Fruit fly (Drosophila melanogaster) whole organism, embryonic: ENCODE measurements around the gene Dpm3.

ENCODE experiments used
- Aef1 ChIP-seq: fragments of 200-800 bp; sonication (Bioruptor generic); IDR thresholded peaks from 3 replicates; pipeline ENCODE4 v1.3.6; 2022; ENCODE audit warnings: missing biosample characterization, missing genetic modification characterization
- CG12219 ChIP-seq: fragments of 200-800 bp; sonication (Bioruptor generic); optimal IDR thresholded peaks from 3 replicates; lab custom pipeline; 2018; ENCODE audit warnings: missing biosample characterization, mild to moderate bottlenecking, missing genetic modification characterization
- CG12391 ChIP-seq: fragments of 200-800 bp; sonication (Bioruptor generic); optimal IDR thresholded peaks from 3 replicates; lab custom pipeline; 2018; ENCODE audit warnings: missing biosample characterization, mild to moderate bottlenecking, missing genetic modification characterization, moderate library complexity
- CG13775 ChIP-seq: fragments of 200-800 bp; sonication (Bioruptor generic); optimal IDR thresholded peaks from 3 replicates; lab custom pipeline; 2017; ENCODE audit warnings: missing biosample characterization, mild to moderate bottlenecking, missing genetic modification characterization
- CG14667 ChIP-seq: fragments of 200-800 bp; sonication (Bioruptor generic); IDR thresholded peaks from 2 replicates; pipeline ENCODE4 v1.3.6; 2022; ENCODE audit warnings: missing biosample characterization, missing genetic modification characterization
- CG15269 ChIP-seq: fragments of 200-800 bp; sonication (Bioruptor generic); optimal IDR thresholded peaks from 2 replicates; lab custom pipeline; 2018; ENCODE audit warnings: missing biosample characterization, mild to moderate bottlenecking, missing genetic modification characterization, moderate library complexity
- CG17186 ChIP-seq: fragments of 200-800 bp; sonication (Bioruptor generic); optimal IDR thresholded peaks from 3 replicates; lab custom pipeline; 2017; ENCODE audit warnings: missing biosample characterization, missing genetic modification reagents, missing genetic modification characterization
- CG17328 ChIP-seq: fragments of 200-800 bp; sonication (Bioruptor generic); IDR thresholded peaks from 2 replicates; pipeline ENCODE4 v1.3.6; 2022; ENCODE audit warnings: missing biosample characterization, missing genetic modification characterization
- CG17359 ChIP-seq: fragments of 200-800 bp; sonication (Bioruptor generic); optimal IDR thresholded peaks from 3 replicates; lab custom pipeline; 2018; ENCODE audit warnings: missing biosample characterization, mild to moderate bottlenecking, missing genetic modification characterization, moderate library complexity
- CG17802 ChIP-seq: fragments of 200-800 bp; sonication (Bioruptor generic); optimal IDR thresholded peaks from 2 replicates; lab custom pipeline; 2018; ENCODE audit warnings: missing biosample characterization, mild to moderate bottlenecking, missing genetic modification characterization, moderate library complexity
- CG2129 ChIP-seq: fragments of 200-800 bp; sonication (Bioruptor generic); IDR thresholded peaks from 2 replicates; pipeline ENCODE4 v1.3.6; 2022; ENCODE audit warnings: missing biosample characterization, missing genetic modification characterization; ENCODE audit not compliant: partially characterized antibody
- CG31388 ChIP-seq: fragments of 200-800 bp; sonication (Bioruptor generic); optimal IDR thresholded peaks from 2 replicates; lab custom pipeline; 2016; ENCODE audit warnings: missing biosample characterization, missing genetic modification characterization
- CG32767 ChIP-seq: fragments of 200-800 bp; sonication (Bioruptor generic); IDR thresholded peaks from 2 replicates; pipeline ENCODE4 v1.3.6; 2022; ENCODE audit warnings: missing biosample characterization, missing genetic modification characterization
- CG3281 ChIP-seq: fragments of 200-800 bp; sonication (Bioruptor generic); optimal IDR thresholded peaks from 3 replicates; lab custom pipeline; 2017; ENCODE audit warnings: missing biosample characterization, mild to moderate bottlenecking, missing genetic modification characterization
- CG4404 ChIP-seq: fragments of 200-800 bp; sonication (Bioruptor generic); IDR thresholded peaks from 2 replicates; pipeline ENCODE4 v1.3.6; 2022; ENCODE audit warnings: missing biosample characterization, missing genetic modification characterization
- CG4617 ChIP-seq: fragments of 200-800 bp; sonication (Bioruptor generic); optimal IDR thresholded peaks from 3 replicates; lab custom pipeline; 2016; ENCODE audit warnings: missing biosample characterization, missing genetic modification characterization, borderline replicate concordance
- CG6765 ChIP-seq: fragments of 200-800 bp; sonication (Bioruptor generic); optimal IDR thresholded peaks from 3 replicates; lab custom pipeline; 2017; ENCODE audit warnings: missing biosample characterization, mild to moderate bottlenecking, missing genetic modification characterization
- CG7928 ChIP-seq: fragments of 200-800 bp; sonication (Bioruptor generic); optimal IDR thresholded peaks from 2 replicates; lab custom pipeline; 2017; ENCODE audit warnings: missing biosample characterization, mild to moderate bottlenecking, missing genetic modification characterization
- CG9932 ChIP-seq: fragments of 200-800 bp; sonication (Bioruptor generic); IDR thresholded peaks from 2 replicates; pipeline ENCODE4 v1.3.6; 2022; ENCODE audit warnings: missing biosample characterization, missing genetic modification characterization
- Dll ChIP-seq: fragments of 200-800 bp; sonication (Bioruptor generic); IDR thresholded peaks from 4 replicates; pipeline ENCODE4 v1.3.6; 2022; ENCODE audit warnings: missing biosample characterization, missing genetic modification characterization; ENCODE audit not compliant: partially characterized antibody
- Dref ChIP-seq: fragments of 200-800 bp; sonication (Bioruptor generic); IDR thresholded peaks from 2 replicates; pipeline ENCODE4 v1.3.6; 2022; ENCODE audit warnings: missing biosample characterization, missing genetic modification characterization
- Fer1 ChIP-seq: fragments of 200-800 bp; sonication (Bioruptor generic); optimal IDR thresholded peaks from 2 replicates; lab custom pipeline; 2017; ENCODE audit warnings: missing biosample characterization, mild to moderate bottlenecking, missing genetic modification characterization
- GATAe ChIP-seq: fragments of 200-800 bp; sonication (Bioruptor generic); conservative IDR thresholded peaks from 2 replicates; pipeline ENCODE4 v1.3.6; 2022; ENCODE audit warnings: missing biosample characterization, missing genetic modification characterization
- Lhr ChIP-seq: fragments of 200-800 bp; sonication (Bioruptor generic); optimal IDR thresholded peaks from 3 replicates; lab custom pipeline; 2017; ENCODE audit warnings: mild to moderate bottlenecking, missing biosample characterization, missing genetic modification reagents, missing genetic modification characterization
- Med ChIP-seq: fragments of 200-800 bp; sonication (Bioruptor generic); peaks from one replicate; lab custom pipeline; 2016; ENCODE audit warnings: missing biosample characterization, missing genetic modification characterization, mild to moderate bottlenecking, inconsistent platforms, moderate library complexity
- Mes4 ChIP-seq: fragments of 200-800 bp; sonication (Bioruptor generic); optimal IDR thresholded peaks from 2 replicates; lab custom pipeline; 2016; ENCODE audit warnings: missing biosample characterization, missing genetic modification characterization
- Xbp1 ChIP-seq: fragments of 200-800 bp; sonication (Bioruptor generic); optimal IDR thresholded peaks from 3 replicates; lab custom pipeline; 2016; ENCODE audit warnings: missing biosample characterization, mild to moderate bottlenecking, missing genetic modification characterization
- cad ChIP-seq: fragments of >200 bp; optimal IDR thresholded peaks from 2 replicates; lab custom pipeline; 2017; ENCODE audit warnings: missing biosample characterization, missing genetic modification characterization
- ci ChIP-seq: fragments of 200-800 bp; sonication (Bioruptor generic); IDR thresholded peaks from 3 replicates; pipeline ENCODE4 v1.3.6; 2022; ENCODE audit warnings: missing biosample characterization, missing genetic modification characterization
- esg ChIP-seq: fragments of 200-800 bp; sonication (Bioruptor generic); conservative IDR thresholded peaks from 2 replicates; pipeline ENCODE4 v1.3.6; 2022; ENCODE audit warnings: missing biosample characterization, missing genetic modification characterization
- fd3F ChIP-seq: fragments of 200-800 bp; sonication (Bioruptor generic); optimal IDR thresholded peaks from 2 replicates; lab custom pipeline; 2018; ENCODE audit warnings: missing biosample characterization, mild to moderate bottlenecking, missing genetic modification characterization, moderate library complexity
- gcm2 ChIP-seq: fragments of 200-800 bp; sonication (Bioruptor generic); optimal IDR thresholded peaks from 2 replicates; lab custom pipeline; 2016; ENCODE audit warnings: missing biosample characterization, missing genetic modification characterization
- gro ChIP-seq: fragments of 200-800 bp; sonication (Bioruptor generic); optimal IDR thresholded peaks from 2 replicates; lab custom pipeline; 2016; ENCODE audit warnings: missing biosample characterization, missing genetic modification characterization
- hkb ChIP-seq, 2 experiments: fragments of 200-800 bp in 1 of 2; fragments of >200 bp in 1 of 2; sonication (Bioruptor generic) in 1 of 2; IDR thresholded peaks in 1 of 2; optimal IDR thresholded peaks in 1 of 2; 2 replicates each; pipeline versions ENCODE4 v1.3.6 to Lab custom; 2017 to 2022; ENCODE audit warnings: missing biosample characterization in 1 of 2, missing genetic modification characterization in 1 of 2
- hth ChIP-seq: fragments of >200 bp; optimal IDR thresholded peaks from 2 replicates; lab custom pipeline; 2017; ENCODE audit warnings: inconsistent platforms
- jumu ChIP-seq: fragments of 200-800 bp; sonication (Bioruptor generic); optimal IDR thresholded peaks from 3 replicates; lab custom pipeline; 2016; ENCODE audit warnings: missing biosample characterization, missing genetic modification characterization
- lilli ChIP-seq: fragments of 200-800 bp; sonication (Bioruptor generic); optimal IDR thresholded peaks from 3 replicates; lab custom pipeline; 2016; ENCODE audit warnings: missing biosample characterization, missing genetic modification characterization
- luna ChIP-seq: fragments of 200-800 bp; sonication (Bioruptor generic); optimal IDR thresholded peaks from 2 replicates; lab custom pipeline; 2016; ENCODE audit warnings: missing biosample characterization, missing genetic modification characterization
- nau ChIP-seq: fragments of 200-800 bp; sonication (Bioruptor generic); optimal IDR thresholded peaks from 3 replicates; lab custom pipeline; 2017; ENCODE audit warnings: missing biosample characterization, mild to moderate bottlenecking, missing genetic modification characterization, missing genetic modification reagents
- oc ChIP-seq: fragments of 200-800 bp; sonication (Bioruptor generic); optimal IDR thresholded peaks from 2 replicates; lab custom pipeline; 2018; ENCODE audit warnings: missing biosample characterization, mild to moderate bottlenecking, missing genetic modification characterization, moderate library complexity
- odd ChIP-seq: fragments of 200-800 bp; sonication (Bioruptor generic); optimal IDR thresholded peaks from 2 replicates; lab custom pipeline; 2017; ENCODE audit warnings: missing biosample characterization, mild to moderate bottlenecking, missing genetic modification characterization
- p53 ChIP-seq: fragments of 200-800 bp; sonication (Bioruptor generic); optimal IDR thresholded peaks from 2 replicates; lab custom pipeline; 2016; ENCODE audit warnings: missing biosample characterization, missing genetic modification characterization
- pan ChIP-seq, 4 experiments: fragments of >200 bp in 3 of 4; fragments of 200-800 bp in 1 of 4; sonication (Bioruptor generic) in 1 of 4; optimal IDR thresholded peaks in 3 of 4; IDR thresholded peaks in 1 of 4; 2 replicates each; pipeline versions ENCODE4 v1.3.6 to Lab custom; 2017 to 2022; ENCODE audit warnings: missing biosample characterization in 2 of 4, missing genetic modification characterization in 2 of 4, mixed read lengths in 1 of 4
- peb ChIP-seq: fragments of 200-800 bp; sonication (Bioruptor generic); IDR thresholded peaks from 2 replicates; pipeline ENCODE4 v1.3.6; 2022; ENCODE audit warnings: missing biosample characterization, missing genetic modification characterization
- pfk ChIP-seq: fragments of 200-800 bp; sonication (Bioruptor generic); optimal IDR thresholded peaks from 2 replicates; lab custom pipeline; 2018; ENCODE audit warnings: missing biosample characterization, mild to moderate bottlenecking, missing genetic modification characterization, moderate library complexity
- pita ChIP-seq: fragments of 200-800 bp; sonication (Bioruptor generic); optimal IDR thresholded peaks from 2 replicates; lab custom pipeline; 2017; ENCODE audit warnings: missing biosample characterization, mild to moderate bottlenecking, missing genetic modification characterization
- sens ChIP-seq: fragments of 200-800 bp; sonication (Bioruptor generic); peaks from one replicate; lab custom pipeline; 2016; ENCODE audit warnings: missing biosample characterization, missing genetic modification characterization
- tll ChIP-seq, 2 experiments: fragments of 200-800 bp in 1 of 2; fragments of >200 bp in 1 of 2; sonication (Bioruptor generic) in 1 of 2; optimal IDR thresholded peaks; 2 replicates each; lab custom pipeline; 2017 to 2019; ENCODE audit warnings: missing biosample characterization in 2 of 2, missing genetic modification characterization in 2 of 2, mild to moderate bottlenecking in 1 of 2, moderate library complexity in 1 of 2
- vnd ChIP-seq: fragments of 200-800 bp; sonication (Bioruptor generic); IDR thresholded peaks from 3 replicates; pipeline ENCODE4 v1.3.6; 2022; ENCODE audit warnings: missing biosample characterization, missing genetic modification characterization; ENCODE audit not compliant: partially characterized antibody
- zfh1 ChIP-seq: fragments of 200-800 bp; sonication (Bioruptor generic); IDR thresholded peaks from 3 replicates; pipeline ENCODE4 v1.3.6; 2022; ENCODE audit warnings: missing biosample characterization, missing genetic modification characterization

Gene Dpm3

DNA sequence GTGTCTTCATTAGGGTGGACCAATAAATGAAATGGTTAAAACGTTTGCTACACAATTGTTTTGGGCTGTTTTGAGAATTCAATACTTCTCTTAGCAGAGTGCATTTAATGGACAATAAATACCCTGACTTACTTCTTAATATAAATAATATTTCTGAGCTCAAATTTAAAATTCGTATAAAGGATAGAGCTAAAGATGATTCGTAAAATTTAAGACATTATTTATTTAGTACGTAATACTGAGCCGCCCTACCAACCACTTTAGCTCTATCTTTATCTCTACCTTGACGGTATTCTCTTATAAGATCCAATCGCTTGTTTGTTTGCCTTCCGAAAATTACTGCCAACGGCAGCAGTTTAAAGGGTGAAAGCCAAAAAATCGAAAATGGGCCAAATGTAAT is 30.8 kb upstream of the Dpm3 start (continued):
- TF ChIP-seq jumu (GFP tag; lab: Kevin White, UChicago), result no peak
- TF ChIP-seq hkb (optimal IDR thresholded peaks at IDR 0.05; lab: Kevin White, UChicago), result no peak
- peak; percentile 88 for TF ChIP-seq hkb (GFP tag; IDR thresholded peaks at IDR 0.05; lab: Robert Waterston, UW)
- TF ChIP-seq Med (GFP tag; lab: Kevin White, UChicago), result peak; percentile 80
- TF ChIP-seq nau, result peak; percentile 29
- no peak for TF ChIP-seq CG2129 (GFP tag; lab: Robert Waterston, UW)
- peak; percentile 62; the same call in 2 of the 3 replicates for TF ChIP-seq zfh1
- TF ChIP-seq Lhr, result peak; percentile 53
- no peak for TF ChIP-seq GATAe (GFP tag; lab: Robert Waterston, UW)
- TF ChIP-seq CG32767 (GFP tag; lab: Robert Waterston, UW), result peak; percentile 90
- peak; percentile 69 for TF ChIP-seq CG6765 (GFP tag; lab: Kevin White, UChicago)
- peak; percentile 70 for TF ChIP-seq CG17359 (tag; lab: Kevin White, UChicago)
- peak; percentile 93 for TF ChIP-seq CG12219 (GFP tag; lab: Kevin White, UChicago)
- peak; percentile 77 for TF ChIP-seq Xbp1 (GFP tag; lab: Kevin White, UChicago)
- no peak for TF ChIP-seq pan (optimal IDR thresholded peaks at IDR 0.05; lab: Kevin White, UChicago)
- peak in 1 of 2 experiments; percentile 76 for TF ChIP-seq pan (GFP tag; optimal IDR thresholded peaks at IDR 0.05 in 1 of 2, IDR thresholded peaks at IDR 0.05 in 1 of 2)
- TF ChIP-seq Aef1 (GFP tag; lab: Robert Waterston, UW), result peak; percentile 11; the same call in 1 of the 3 replicates
- peak; percentile 50 for TF ChIP-seq CG4617
- TF ChIP-seq Fer1 (GFP tag; lab: Kevin White, UChicago), result peak; percentile 75
- TF ChIP-seq Mes4 (GFP tag; lab: Kevin White, UChicago), result peak; percentile 59
- no peak for TF ChIP-seq Dll
- no peak for TF ChIP-seq vnd
- TF ChIP-seq hth, result no peak
- TF ChIP-seq peb (GFP tag; lab: Robert Waterston, UW), result no peak
- no peak for TF ChIP-seq cad (GFP tag; lab: Kevin White, UChicago)
- TF ChIP-seq ci, result peak; percentile 91
- TF ChIP-seq gcm2 (GFP tag; lab: Kevin White, UChicago), result no peak
- TF ChIP-seq CG4404 (GFP tag; lab: Robert Waterston, UW), result 0 out of 2 replicates have a peak, but pooled peaks have one; percentile 35
- TF ChIP-seq CG17328 (GFP tag; lab: Robert Waterston, UW), result peak; percentile 81
- TF ChIP-seq CG17186 (GFP tag; lab: Kevin White, UChicago), result no peak
- TF ChIP-seq CG14667 (GFP tag; lab: Robert Waterston, UW), result no peak
- peak; percentile 83 for TF ChIP-seq CG13775
- peak; percentile 87 for TF ChIP-seq odd
- no peak for TF ChIP-seq tll (GFP tag; optimal IDR thresholded peaks at IDR 0.05; lab: Kevin White, UChicago)
- peak; percentile 91 for TF ChIP-seq fd3F (GFP tag; lab: Kevin White, UChicago)
- TF ChIP-seq lilli (GFP tag; lab: Kevin White, UChicago), result peak; percentile 75
- peak; percentile 16 for TF ChIP-seq CG17802 (tag; lab: Kevin White, UChicago)
- peak; percentile 42 for TF ChIP-seq CG31388
- peak; percentile 47 for TF ChIP-seq luna (GFP tag; lab: Kevin White, UChicago)
- TF ChIP-seq CG3281 (GFP tag; lab: Kevin White, UChicago), result peak; percentile 76
- peak; percentile 87 for TF ChIP-seq oc (tag; lab: Kevin White, UChicago)
- TF ChIP-seq gro (GFP tag; lab: Kevin White, UChicago), result no peak
- peak; percentile 97 for TF ChIP-seq sens (GFP tag; lab: Kevin White, UChicago)
- TF ChIP-seq esg (GFP tag; lab: Robert Waterston, UW), result peak; percentile 79
- peak; percentile 92 for TF ChIP-seq CG12391 (tag; lab: Kevin White, UChicago)
- TF ChIP-seq pfk, result no peak
- TF ChIP-seq CG9932, result peak; percentile 53
- peak; percentile 94 for TF ChIP-seq CG15269 (tag; lab: Kevin White, UChicago)
- no peak for TF ChIP-seq pita (GFP tag; lab: Kevin White, UChicago)
- TF ChIP-seq Dref (GFP tag; lab: Robert Waterston, UW), result no peak
- no peak for TF ChIP-seq p53 (GFP tag; lab: Kevin White, UChicago)
- no peak for TF ChIP-seq CG7928 (GFP tag; lab: Kevin White, UChicago)
